Comparison of ENCODE assay signal across 1 fruit fly cellular context in genomic region chr3R:19113836-19114235, dm6.
A peak's percentile ranks its signal among the peaks of the same experiment; 100 is the strongest.
TF ChIP-seq lines count a peak whose summit lies in the region.

No protein-coding gene starts in this region.

TF ChIP-seq in whole organism, embryonic, 481 proteins besides CTCF, POLR2A, EP300 and RAD21 (continued from another document and continues in another):
- TF ChIP-seq org-1 (GFP tag; optimal IDR thresholded peaks at IDR 0.05; lab: Kevin White, UChicago), result no peak
- TF ChIP-seq CG11085 (GFP tag; IDR thresholded peaks at IDR 0.05; lab: Robert Waterston, UW), result no peak
- TF ChIP-seq slou (GFP tag; optimal IDR thresholded peaks at IDR 0.05; lab: Kevin White, UChicago), result no peak
- no peak for TF ChIP-seq sc (optimal IDR thresholded peaks at IDR 0.05; lab: Kevin White, UChicago)
- peak; percentile 35 for TF ChIP-seq sc (GFP tag; optimal IDR thresholded peaks at IDR 0.05; lab: Kevin White, UChicago)
- no peak for TF ChIP-seq CG34376 (GFP tag; optimal IDR thresholded peaks at IDR 0.05; lab: Kevin White, UChicago)
- TF ChIP-seq Adf1 (GFP tag; IDR thresholded peaks at IDR 0.05; lab: Robert Waterston, UW), result no peak
- TF ChIP-seq CG30020 (tag; optimal IDR thresholded peaks at IDR 0.05; lab: Kevin White, UChicago), result no peak
- no peak for TF ChIP-seq zfh1 (GFP tag; IDR thresholded peaks at IDR 0.05; lab: Robert Waterston, UW)
- no peak for TF ChIP-seq CG15011 (GFP tag; optimal IDR thresholded peaks at IDR 0.05; lab: Kevin White, UChicago)
- TF ChIP-seq CG10366 (GFP tag; IDR thresholded peaks at IDR 0.05; lab: Robert Waterston, UW), result no peak
- no peak for TF ChIP-seq CG4730 (GFP tag; IDR thresholded peaks at IDR 0.05; lab: Robert Waterston, UW)
- no peak for TF ChIP-seq CG34422 (GFP tag; IDR thresholded peaks at IDR 0.05; lab: Robert Waterston, UW)
- TF ChIP-seq CG16813 (GFP tag; IDR thresholded peaks at IDR 0.05; lab: Robert Waterston, UW; ENCODE audit: partially characterized antibody), result peak; percentile 58
- no peak for TF ChIP-seq CG17186 (GFP tag; optimal IDR thresholded peaks at IDR 0.05; lab: Kevin White, UChicago)
- no peak for TF ChIP-seq toy (GFP tag; IDR thresholded peaks at IDR 0.05; lab: Robert Waterston, UW)
- no peak for TF ChIP-seq stc (GFP tag; IDR thresholded peaks at IDR 0.05; lab: Robert Waterston, UW)
- TF ChIP-seq CG9437 (GFP tag; optimal IDR thresholded peaks at IDR 0.05; lab: Kevin White, UChicago), result peak; percentile 1
- TF ChIP-seq dmrt99B (tag; optimal IDR thresholded peaks at IDR 0.05; lab: Kevin White, UChicago), result peak; percentile 57
- no peak for TF ChIP-seq psq (GFP tag; optimal IDR thresholded peaks at IDR 0.05; lab: Kevin White, UChicago)
- no peak for TF ChIP-seq CG15601 (tag; optimal IDR thresholded peaks at IDR 0.05; lab: Kevin White, UChicago)
- TF ChIP-seq pzg (GFP tag; optimal IDR thresholded peaks at IDR 0.05; lab: Kevin White, UChicago), result no peak
- TF ChIP-seq Oli (tag; optimal IDR thresholded peaks at IDR 0.05; lab: Kevin White, UChicago), result peak; percentile 61
- peak; percentile 22 for TF ChIP-seq CG8359 (GFP tag; optimal IDR thresholded peaks at IDR 0.05; lab: Kevin White, UChicago; ENCODE audit: borderline replicate concordance)
- 0 out of 2 replicates have a peak, but pooled peaks have one; percentile 47 for TF ChIP-seq Xrp1 (GFP tag; IDR thresholded peaks at IDR 0.05; lab: Robert Waterston, UW)
- TF ChIP-seq CHES-1-like (GFP tag; optimal IDR thresholded peaks at IDR 0.05; lab: Kevin White, UChicago), result no peak
- no peak for TF ChIP-seq CG14965 (GFP tag; optimal IDR thresholded peaks at IDR 0.05; lab: Kevin White, UChicago; ENCODE audit: borderline replicate concordance)
- no peak for TF ChIP-seq Mad (GFP tag; optimal IDR thresholded peaks at IDR 0.05; lab: Kevin White, UChicago)
- no peak for TF ChIP-seq CG18476 (GFP tag; optimal IDR thresholded peaks at IDR 0.05; lab: Kevin White, UChicago)
- no peak for TF ChIP-seq GATAe (GFP tag; conservative IDR thresholded peaks at IDR 0.05; lab: Robert Waterston, UW)
- no peak for TF ChIP-seq CG17568 (GFP tag; optimal IDR thresholded peaks at IDR 0.05; lab: Kevin White, UChicago)
- TF ChIP-seq CG4360 (GFP tag; IDR thresholded peaks at IDR 0.05; lab: Robert Waterston, UW), result no peak
- no peak for TF ChIP-seq CG6854 (GFP tag; optimal IDR thresholded peaks at IDR 0.05; lab: Kevin White, UChicago)
- TF ChIP-seq cad (GFP tag; optimal IDR thresholded peaks at IDR 0.05; lab: Kevin White, UChicago), result no peak
- peak; percentile 24 for TF ChIP-seq CG3407 (GFP tag; optimal IDR thresholded peaks at IDR 0.05; lab: Kevin White, UChicago)
- no peak for TF ChIP-seq Myb (GFP tag; optimal IDR thresholded peaks at IDR 0.05; lab: Kevin White, UChicago)
- TF ChIP-seq E2f1 (GFP tag; IDR thresholded peaks at IDR 0.05; lab: Robert Waterston, UW), result peak; percentile 29; the same call in 1 of the 2 replicates
- TF ChIP-seq wek (GFP tag; optimal IDR thresholded peaks at IDR 0.05; lab: Kevin White, UChicago), result no peak
- no peak for TF ChIP-seq onecut (GFP tag; IDR thresholded peaks at IDR 0.05; lab: Robert Waterston, UW)
- no peak for TF ChIP-seq stwl (tag; optimal IDR thresholded peaks at IDR 0.05; lab: Kevin White, UChicago)
- 0 out of 2 replicates have a peak, but pooled peaks have one; percentile 27 for TF ChIP-seq wor (GFP tag; IDR thresholded peaks at IDR 0.05; lab: Robert Waterston, UW)
- TF ChIP-seq her (GFP tag; optimal IDR thresholded peaks at IDR 0.05; lab: Kevin White, UChicago), result no peak
- TF ChIP-seq Asciz (GFP tag; optimal IDR thresholded peaks at IDR 0.05; lab: Kevin White, UChicago), result peak; percentile 27
- 0 out of 3 replicates have a peak, but pooled peaks have one; percentile 28 for TF ChIP-seq CG11093 (GFP tag; IDR thresholded peaks at IDR 0.05; lab: Robert Waterston, UW)
- no peak for TF ChIP-seq CG12104 (GFP tag; optimal IDR thresholded peaks at IDR 0.05; lab: Kevin White, UChicago)
- TF ChIP-seq caup (GFP tag; optimal IDR thresholded peaks at IDR 0.05; lab: Kevin White, UChicago; ENCODE audit: severe bottlenecking), result no peak
- TF ChIP-seq dm (GFP tag; optimal IDR thresholded peaks at IDR 0.05; lab: Kevin White, UChicago), result no peak
- TF ChIP-seq Gsc (GFP tag; IDR thresholded peaks at IDR 0.05; lab: Robert Waterston, UW), result no peak
- no peak for TF ChIP-seq ham (GFP tag; IDR thresholded peaks at IDR 0.05; lab: Robert Waterston, UW)
- TF ChIP-seq wdn (GFP tag; IDR thresholded peaks at IDR 0.05; lab: Robert Waterston, UW), result no peak
- no peak for TF ChIP-seq CG1233 (GFP tag; optimal IDR thresholded peaks at IDR 0.05; lab: Kevin White, UChicago)
- no peak for TF ChIP-seq HHEX (GFP tag; optimal IDR thresholded peaks at IDR 0.05; lab: Kevin White, UChicago)
- TF ChIP-seq amos (GFP tag; IDR thresholded peaks at IDR 0.05; lab: Robert Waterston, UW; ENCODE audit: partially characterized antibody), result no peak
- peak; percentile 34; the same call in 1 of the 2 replicates for TF ChIP-seq Rfx (GFP tag; IDR thresholded peaks at IDR 0.05; lab: Robert Waterston, UW)
- TF ChIP-seq CG14050 (GFP tag; IDR thresholded peaks at IDR 0.05; lab: Robert Waterston, UW), result no peak
- TF ChIP-seq CG2129 (GFP tag; IDR thresholded peaks at IDR 0.05; lab: Robert Waterston, UW; ENCODE audit: partially characterized antibody), result no peak
- TF ChIP-seq Ssrp (tag; optimal IDR thresholded peaks at IDR 0.05; lab: Kevin White, UChicago), result peak; percentile 52
- no peak for TF ChIP-seq ash1 (GFP tag; optimal IDR thresholded peaks at IDR 0.05; lab: Kevin White, UChicago)
- TF ChIP-seq crp (GFP tag; optimal IDR thresholded peaks at IDR 0.05; lab: Kevin White, UChicago), result no peak
- TF ChIP-seq grau (tag; optimal IDR thresholded peaks at IDR 0.05; lab: Kevin White, UChicago), result peak; percentile 27
- TF ChIP-seq CG1647 (GFP tag; optimal IDR thresholded peaks at IDR 0.05; lab: Kevin White, UChicago), result no peak
- peak; percentile 40 for TF ChIP-seq Hsf (GFP tag; optimal IDR thresholded peaks at IDR 0.05; lab: Kevin White, UChicago)
- peak; percentile 56 for TF ChIP-seq CG17361 (GFP tag; IDR thresholded peaks at IDR 0.05; lab: Robert Waterston, UW)
- no peak for TF ChIP-seq CG8290 (GFP tag; optimal IDR thresholded peaks at IDR 0.05; lab: Kevin White, UChicago)
- TF ChIP-seq CG8290 (tag; optimal IDR thresholded peaks at IDR 0.05; lab: Kevin White, UChicago), result peak in 1 of 2 experiments; percentile 10
- no peak for TF ChIP-seq CG18764 (GFP tag; optimal IDR thresholded peaks at IDR 0.05; lab: Kevin White, UChicago)
- TF ChIP-seq CG17359 (tag; optimal IDR thresholded peaks at IDR 0.05; lab: Kevin White, UChicago), result peak; percentile 47
- no peak for TF ChIP-seq disco-r (GFP tag; optimal IDR thresholded peaks at IDR 0.05; lab: Kevin White, UChicago)
- no peak for TF ChIP-seq CG12299 (tag; optimal IDR thresholded peaks at IDR 0.05; lab: Kevin White, UChicago)
- TF ChIP-seq CG11456 (GFP tag; IDR thresholded peaks at IDR 0.05; lab: Robert Waterston, UW), result no peak
- peak; percentile 88 for TF ChIP-seq Ets65A (GFP tag; lab: Kevin White, UChicago)
- no peak for TF ChIP-seq Chrac-16 (GFP tag; optimal IDR thresholded peaks at IDR 0.05; lab: Kevin White, UChicago)
- no peak for TF ChIP-seq Eip74EF (GFP tag; optimal IDR thresholded peaks at IDR 0.05; lab: Kevin White, UChicago)
- TF ChIP-seq so (GFP tag; IDR thresholded peaks at IDR 0.05; lab: Robert Waterston, UW), result 0 out of 3 replicates have a peak, but pooled peaks have one; percentile 8
- no peak for TF ChIP-seq CG6175 (GFP tag; IDR thresholded peaks at IDR 0.05; lab: Robert Waterston, UW)
- no peak for TF ChIP-seq Trl (optimal IDR thresholded peaks at IDR 0.05; lab: Kevin White, UChicago)
- peak; percentile 7 for TF ChIP-seq Trl (GFP tag; optimal IDR thresholded peaks at IDR 0.05; lab: Kevin White, UChicago)
- TF ChIP-seq ara (GFP tag; IDR thresholded peaks at IDR 0.05; lab: Robert Waterston, UW), result peak; percentile 63
- no peak for TF ChIP-seq sd (tag; optimal IDR thresholded peaks at IDR 0.05; lab: Kevin White, UChicago)
- peak; percentile 65 for TF ChIP-seq CG14860 (GFP tag; IDR thresholded peaks at IDR 0.05; lab: Robert Waterston, UW; ENCODE audit: partially characterized antibody)
- TF ChIP-seq CG32772 (GFP tag; IDR thresholded peaks at IDR 0.05; lab: Robert Waterston, UW), result peak; percentile 44
- peak; percentile 25 for TF ChIP-seq CG9609 (GFP tag; optimal IDR thresholded peaks at IDR 0.05; lab: Kevin White, UChicago)
- peak in 1 of 2 experiments; percentile 22 for TF ChIP-seq chif (GFP tag; optimal IDR thresholded peaks at IDR 0.05; lab: Kevin White, UChicago)
- TF ChIP-seq dan (GFP tag; IDR thresholded peaks at IDR 0.05; lab: Robert Waterston, UW), result no peak
- no peak for TF ChIP-seq CG10462 (GFP tag; optimal IDR thresholded peaks at IDR 0.05; lab: Kevin White, UChicago)
- TF ChIP-seq Dll (GFP tag; IDR thresholded peaks at IDR 0.05; lab: Robert Waterston, UW; ENCODE audit: partially characterized antibody), result no peak
- TF ChIP-seq B-H1 (GFP tag; IDR thresholded peaks at IDR 0.05; lab: Robert Waterston, UW), result no peak
- TF ChIP-seq lbe (GFP tag; optimal IDR thresholded peaks at IDR 0.05; lab: Kevin White, UChicago), result no peak
- TF ChIP-seq Dref (GFP tag; IDR thresholded peaks at IDR 0.05; lab: Robert Waterston, UW), result no peak
- peak; percentile 17 for TF ChIP-seq CG17829 (tag; optimal IDR thresholded peaks at IDR 0.05; lab: Kevin White, UChicago)
- TF ChIP-seq fu2 (GFP tag; optimal IDR thresholded peaks at IDR 0.05; lab: Kevin White, UChicago), result no peak
- no peak for TF ChIP-seq sug (tag; optimal IDR thresholded peaks at IDR 0.05; lab: Kevin White, UChicago)
- TF ChIP-seq ewg (GFP tag; optimal IDR thresholded peaks at IDR 0.05; lab: Kevin White, UChicago), result peak; percentile 11
- TF ChIP-seq CG10274 (GFP tag; optimal IDR thresholded peaks at IDR 0.05; lab: Kevin White, UChicago), result no peak
- TF ChIP-seq ase (GFP tag; IDR thresholded peaks at IDR 0.05; lab: Robert Waterston, UW), result 0 out of 3 replicates have a peak, but pooled peaks have one; percentile 26
- peak; percentile 10 for TF ChIP-seq PHDP (tag; optimal IDR thresholded peaks at IDR 0.05; lab: Kevin White, UChicago)
- TF ChIP-seq croc (GFP tag; conservative IDR thresholded peaks at IDR 0.05; lab: Robert Waterston, UW), result no peak
- peak; percentile 38 for TF ChIP-seq chn (GFP tag; optimal IDR thresholded peaks at IDR 0.05; lab: Kevin White, UChicago)
- TF ChIP-seq bsh (GFP tag; optimal IDR thresholded peaks at IDR 0.05; lab: Kevin White, UChicago), result peak in 1 of 2 experiments; percentile 69
- TF ChIP-seq sqz (GFP tag; optimal IDR thresholded peaks at IDR 0.05; lab: Kevin White, UChicago), result no peak
- peak; percentile 35 for TF ChIP-seq oc (tag; optimal IDR thresholded peaks at IDR 0.05; lab: Kevin White, UChicago)
- TF ChIP-seq Neu2 (GFP tag; optimal IDR thresholded peaks at IDR 0.05; lab: Kevin White, UChicago; ENCODE audit: borderline replicate concordance), result no peak
- TF ChIP-seq Meics (GFP tag; optimal IDR thresholded peaks at IDR 0.05; lab: Kevin White, UChicago), result no peak
- no peak for TF ChIP-seq nerfin-1 (tag; optimal IDR thresholded peaks at IDR 0.05; lab: Kevin White, UChicago)
- TF ChIP-seq HmgZ (tag; optimal IDR thresholded peaks at IDR 0.05; lab: Kevin White, UChicago), result no peak
- no peak for TF ChIP-seq CG1832 (GFP tag; optimal IDR thresholded peaks at IDR 0.05; lab: Kevin White, UChicago)
- no peak for TF ChIP-seq CG12942 (GFP tag; optimal IDR thresholded peaks at IDR 0.05; lab: Kevin White, UChicago)
- TF ChIP-seq CG12769 (tag; optimal IDR thresholded peaks at IDR 0.05; lab: Kevin White, UChicago), result peak; percentile 24
- TF ChIP-seq CG10267 (tag; optimal IDR thresholded peaks at IDR 0.05; lab: Kevin White, UChicago), result peak; percentile 10
- TF ChIP-seq Vsx1 (GFP tag; optimal IDR thresholded peaks at IDR 0.05; lab: Kevin White, UChicago), result no peak
- TF ChIP-seq jing (GFP tag; optimal IDR thresholded peaks at IDR 0.05; lab: Kevin White, UChicago), result peak; percentile 9
- no peak for TF ChIP-seq repo (GFP tag; optimal IDR thresholded peaks at IDR 0.05; lab: Kevin White, UChicago)
- no peak for TF ChIP-seq exex (tag; optimal IDR thresholded peaks at IDR 0.05; lab: Kevin White, UChicago)
- TF ChIP-seq gro (GFP tag; optimal IDR thresholded peaks at IDR 0.05; lab: Kevin White, UChicago), result no peak
- no peak for TF ChIP-seq CG15696 (tag; optimal IDR thresholded peaks at IDR 0.05; lab: Kevin White, UChicago)
- no peak for TF ChIP-seq CG8765 (GFP tag; IDR thresholded peaks at IDR 0.05; lab: Robert Waterston, UW)
- no peak for TF ChIP-seq Taf1 (GFP tag; IDR thresholded peaks at IDR 0.05; lab: Robert Waterston, UW)
- TF ChIP-seq CG8944 (GFP tag; optimal IDR thresholded peaks at IDR 0.05; lab: Kevin White, UChicago), result peak; percentile 33
- TF ChIP-seq CG11504 (tag; optimal IDR thresholded peaks at IDR 0.05; lab: Kevin White, UChicago), result peak; percentile 59
- no peak for TF ChIP-seq lab (GFP tag; optimal IDR thresholded peaks at IDR 0.05; lab: Kevin White, UChicago)
- TF ChIP-seq en (GFP tag; optimal IDR thresholded peaks at IDR 0.05; lab: Kevin White, UChicago), result no peak
- TF ChIP-seq luna (GFP tag; optimal IDR thresholded peaks at IDR 0.05; lab: Kevin White, UChicago), result no peak
- peak; percentile 8 to 9 for TF ChIP-seq Pdp1 (GFP tag; optimal IDR thresholded peaks at IDR 0.05; lab: Kevin White, UChicago)
- TF ChIP-seq dpn (GFP tag; optimal IDR thresholded peaks at IDR 0.05; lab: Kevin White, UChicago), result peak in 1 of 2 experiments; percentile 49
- TF ChIP-seq gsb-n (tag; optimal IDR thresholded peaks at IDR 0.05; lab: Kevin White, UChicago), result peak; percentile 14
- peak; percentile 64 for TF ChIP-seq Xbp1 (GFP tag; optimal IDR thresholded peaks at IDR 0.05; lab: Kevin White, UChicago)
- no peak for TF ChIP-seq CG15073 (GFP tag; optimal IDR thresholded peaks at IDR 0.05; lab: Kevin White, UChicago)
- TF ChIP-seq aop (GFP tag; IDR thresholded peaks at IDR 0.05; lab: Robert Waterston, UW), result no peak
- peak; percentile 25 for TF ChIP-seq Hr3 (GFP tag; optimal IDR thresholded peaks at IDR 0.05; lab: Kevin White, UChicago)
- TF ChIP-seq salm (tag; optimal IDR thresholded peaks at IDR 0.05; lab: Kevin White, UChicago), result no peak
- no peak for TF ChIP-seq CrebB (tag; optimal IDR thresholded peaks at IDR 0.05; lab: Kevin White, UChicago)
- TF ChIP-seq Dp (GFP tag; optimal IDR thresholded peaks at IDR 0.05; lab: Kevin White, UChicago), result no peak
- TF ChIP-seq CG7963 (GFP tag; IDR thresholded peaks at IDR 0.05; lab: Robert Waterston, UW; ENCODE audit: partially characterized antibody), result peak; percentile 60; the same call in 2 of the 3 replicates
- no peak for TF ChIP-seq CG4328 (GFP tag; optimal IDR thresholded peaks at IDR 0.05; lab: Kevin White, UChicago)
- TF ChIP-seq gfzf (GFP tag; optimal IDR thresholded peaks at IDR 0.05; lab: Kevin White, UChicago), result no peak
